Worm (Caenorhabditis elegans): Measurements from ENCODE around the gene C16D9.3.

- TF ChIP-seq ztf-16 (tag; optimal IDR thresholded peaks at IDR 0.05): no peak
- no peak for TF ChIP-seq elt-2 (tag; optimal IDR thresholded peaks at IDR 0.05)
- TF ChIP-seq unc-42 (tag; optimal IDR thresholded peaks at IDR 0.05): no peak
- no peak for TF ChIP-seq nfya-1 (tag; optimal IDR thresholded peaks at IDR 0.05)
- TF ChIP-seq pqm-1 (tag; optimal IDR thresholded peaks at IDR 0.05): no peak
- no peak for TF ChIP-seq rnt-1 (tag; optimal IDR thresholded peaks at IDR 0.05)
- no peak for TF ChIP-seq dmd-4 (tag; optimal IDR thresholded peaks at IDR 0.05; ENCODE audit: borderline replicate concordance)
- TF ChIP-seq fkh-10 (GFP tag; optimal IDR thresholded peaks at IDR 0.05): no peak
- no peak for TF ChIP-seq mec-3 (tag; optimal IDR thresholded peaks at IDR 0.05; ENCODE audit: borderline replicate concordance)
- TF ChIP-seq ets-4 (tag; optimal IDR thresholded peaks at IDR 0.05): no peak
- no peak for TF ChIP-seq F13H6.1 (tag; optimal IDR thresholded peaks at IDR 0.05)
- no peak for TF ChIP-seq ceh-2 (tag; optimal IDR thresholded peaks at IDR 0.05)
- no peak for TF ChIP-seq ceh-30 (tag; optimal IDR thresholded peaks at IDR 0.05)
- TF ChIP-seq tbx-2 (tag; optimal IDR thresholded peaks at IDR 0.05): no peak
These were observed 38.5 kb downstream of the C16D9.3 start, which contains the start of gene cri-2 for ce11 chrV:8201229-8201858.

All from whole organism, late embryonic.